Worm (Caenorhabditis elegans): Measurements from ENCODE around the gene C07D10.1.
"Not testable (repeated sequence)": the region's sequence is repeated elsewhere in the genome, so short reads cannot be mapped to it uniquely, and the experiment has no call there.

DNA sequence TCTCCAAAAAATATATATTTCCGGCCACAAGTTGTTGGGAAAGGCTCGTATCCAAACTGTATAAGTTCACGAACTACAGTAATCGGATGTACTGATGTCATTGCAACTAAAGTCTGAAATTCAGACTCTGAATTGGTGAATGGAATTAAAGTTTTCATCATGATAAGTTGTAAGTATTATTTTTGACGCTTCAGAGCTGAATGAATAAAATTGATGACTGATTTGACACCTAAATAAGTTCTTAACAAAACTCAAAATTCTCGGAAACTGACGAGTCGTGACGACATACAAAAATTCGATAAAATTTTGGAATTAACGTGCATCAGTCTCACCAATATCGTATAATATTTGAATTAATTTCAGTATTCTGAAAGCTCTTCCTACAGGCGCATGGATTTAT, 28.6 kb upstream of the C07D10.1 start, which contains the start of gene F43E2.11:
- TF ChIP-seq ztf-23, T22C8.4, flt-1 (GFP tag; IDR thresholded peaks at IDR 0.05): not testable (repeated sequence)

Measured in whole organism, midembryonic.